Fruit fly (Drosophila melanogaster): ENCODE results near the gene RpL32.

dm6 chr3R:30009173-30009572 is 36.8 kb downstream of the RpL32 start, which contains the start of gene CG7912:
- TF ChIP-seq kay (GFP tag; ENCODE audit: borderline replicate concordance) (no peak), ovo (GFP tag; optimal IDR thresholded peaks at IDR 0.05) (no peak), tj (GFP tag; optimal IDR thresholded peaks at IDR 0.05) (no peak), CG5204 (GFP tag; optimal IDR thresholded peaks at IDR 0.05) (no peak), Clk (GFP tag; optimal IDR thresholded peaks at IDR 0.05) (no peak), CG7101 (tag; optimal IDR thresholded peaks at IDR 0.05) (no peak), CG1620 (GFP tag; optimal IDR thresholded peaks at IDR 0.05) (no peak), CG14711 (tag; optimal IDR thresholded peaks at IDR 0.05) (no peak), pad (GFP tag; optimal IDR thresholded peaks at IDR 0.05) (no peak), CG11617 (GFP tag; optimal IDR thresholded peaks at IDR 0.05) (no peak), CG33017 (tag; optimal IDR thresholded peaks at IDR 0.05) (no peak)

Data from whole organism, adult.